Worm (Caenorhabditis elegans) whole organism, early embryonic: Measurements from ENCODE around the gene C32H11.4.

Experiments used
- B0310.2 ChIP-seq: sonication (generic microtip); optimal IDR thresholded peaks from 2 replicates; lab custom pipeline; 2016; ENCODE audit warnings: mild to moderate bottlenecking, missing genetic modification characterization, missing compliant biosample characterization
- ama-1 ChIP-seq: fragments of 150-350 bp; optimal IDR thresholded peaks from 2 replicates; lab custom pipeline; 2014
- hmg-4 ChIP-seq: fragments of 200-800 bp; sonication (Bioruptor generic); optimal IDR thresholded peaks from 2 replicates; lab custom pipeline; 2018; ENCODE audit warnings: mild to moderate bottlenecking, missing genetic modification characterization, missing compliant biosample characterization
- tbx-37 ChIP-seq: fragments of 200-800 bp; sonication (Bioruptor generic); conservative IDR thresholded peaks from 2 replicates; pipeline ENCODE4 v1.3.6; 2022; ENCODE audit warnings: missing genetic modification reagents, missing genetic modification characterization, missing compliant biosample characterization

ce11 chrIV:12962564-12962963, 41.5 kb downstream of the C32H11.4 start, which contains the start of gene F55G11.8:
- TF ChIP-seq B0310.2 (tag; lab: Kevin White, UChicago) (no peak), ama-1 (lab: Kevin White, UChicago) (no peak), tbx-37 (GFP tag; lab: Robert Waterston, UW) (no peak), hmg-4 (GFP tag; lab: Kevin White, UChicago) (no peak)
